Worm (Caenorhabditis elegans): ENCODE measurements around the gene F38E1.6.

Gene F38E1.6

ce11 chrV:8384809-8385208 lies 24.9 kb downstream of the F38E1.6 start:
- TF ChIP-seq hlh-12 (tag; optimal IDR thresholded peaks at IDR 0.05) (no peak), dpff-1 (tag; optimal IDR thresholded peaks at IDR 0.05) (no peak), Y56A3A.18 (GFP tag; IDR thresholded peaks at IDR 0.05) (peak; percentile 30; the same call in 1 of the 2 replicates), akir-1 (GFP tag; optimal IDR thresholded peaks at IDR 0.05) (no peak), ceh-40 (GFP tag; IDR thresholded peaks at IDR 0.05) (peak; percentile 6; the same call in 1 of the 2 replicates), nhr-80 (tag; optimal IDR thresholded peaks at IDR 0.05) (no peak), F52B5.7 (tag; optimal IDR thresholded peaks at IDR 0.05) (no peak), B0336.3 (GFP tag; IDR thresholded peaks at IDR 0.05) (peak; percentile 57; the same call in 1 of the 2 replicates), bed-1 (GFP tag; IDR thresholded peaks at IDR 0.05) (0 out of 2 replicates have a peak, but pooled peaks have one; percentile 6), pha-4 (tag; optimal IDR thresholded peaks at IDR 0.05) (no peak), F33H1.4 (GFP tag; IDR thresholded peaks at IDR 0.05) (no peak), cebp-2 (GFP tag; IDR thresholded peaks at IDR 0.05) (0 out of 2 replicates have a peak, but pooled peaks have one; percentile 23), attf-6 (GFP tag; IDR thresholded peaks at IDR 0.05) (no peak), lin-54 (GFP tag; optimal IDR thresholded peaks at IDR 0.05) (no peak), lin-40 (tag; optimal IDR thresholded peaks at IDR 0.05) (no peak), him-1 (tag; optimal IDR thresholded peaks at IDR 0.05) (no peak), ceh-27 (GFP tag; optimal IDR thresholded peaks at IDR 0.05) (no peak), cebp-1 (GFP tag; IDR thresholded peaks at IDR 0.05) (no peak), cebp-1 (tag; optimal IDR thresholded peaks at IDR 0.05) (no peak), Y53G8AR.9 (GFP tag; conservative IDR thresholded peaks at IDR 0.05) (peak; percentile 68; the same call in 1 of the 2 replicates), ceh-79 (tag; optimal IDR thresholded peaks at IDR 0.05) (no peak), F49E8.2 (tag; optimal IDR thresholded peaks at IDR 0.05; ENCODE audit: insufficient read depth) (no peak), F57A8.1 (GFP tag; optimal IDR thresholded peaks at IDR 0.05) (no peak), fkh-3 (tag; optimal IDR thresholded peaks at IDR 0.05) (no peak), lsy-27 (tag; optimal IDR thresholded peaks at IDR 0.05; ENCODE audit: borderline replicate concordance, insufficient read depth) (no peak), nhr-90 (tag; optimal IDR thresholded peaks at IDR 0.05) (peak; percentile 70), madf-8 (GFP tag; conservative IDR thresholded peaks at IDR 0.05) (no peak), mes-4 (tag; optimal IDR thresholded peaks at IDR 0.05) (no peak), nfya-2 (GFP tag; IDR thresholded peaks at IDR 0.05) (no peak), Y95B8A.8 (GFP tag; IDR thresholded peaks at IDR 0.05) (no peak), chd-7 (tag; optimal IDR thresholded peaks at IDR 0.05) (no peak)

ce11 chrV:8385879-8386530 lies 26.1 kb downstream of the F38E1.6 start, which contains the start of gene hsp-17:
Gene hsp-17 (minus strand): TSS chrV:8385929.
- TF ChIP-seq nhr-80 (tag; optimal IDR thresholded peaks at IDR 0.05) (peak; percentile 25), ccch-3 (GFP tag; optimal IDR thresholded peaks at IDR 0.05) (no peak)

ce11 chrV:8387056-8387455 lies 27.2 kb downstream of the F38E1.6 start, which contains the start of gene gcy-7:
Gene gcy-7 (plus strand): TSS chrV:8387356.
- no peak for TF ChIP-seq dox-1 (GFP tag; IDR thresholded peaks at IDR 0.05)
- no peak for TF ChIP-seq ceh-91 (GFP tag; IDR thresholded peaks at IDR 0.05)
- no peak for TF ChIP-seq pbrm-1 (GFP tag; IDR thresholded peaks at IDR 0.05)
- no peak for TF ChIP-seq F22D6.2 (tag; optimal IDR thresholded peaks at IDR 0.05)
- TF ChIP-seq xnd-1 (tag; optimal IDR thresholded peaks at IDR 0.05), result no peak
- TF ChIP-seq F57A8.1 (GFP tag; optimal IDR thresholded peaks at IDR 0.05), result no peak

Measured in whole organism, young adult.